Fruit fly (Drosophila melanogaster): ENCODE data around the gene Det.

DNA sequence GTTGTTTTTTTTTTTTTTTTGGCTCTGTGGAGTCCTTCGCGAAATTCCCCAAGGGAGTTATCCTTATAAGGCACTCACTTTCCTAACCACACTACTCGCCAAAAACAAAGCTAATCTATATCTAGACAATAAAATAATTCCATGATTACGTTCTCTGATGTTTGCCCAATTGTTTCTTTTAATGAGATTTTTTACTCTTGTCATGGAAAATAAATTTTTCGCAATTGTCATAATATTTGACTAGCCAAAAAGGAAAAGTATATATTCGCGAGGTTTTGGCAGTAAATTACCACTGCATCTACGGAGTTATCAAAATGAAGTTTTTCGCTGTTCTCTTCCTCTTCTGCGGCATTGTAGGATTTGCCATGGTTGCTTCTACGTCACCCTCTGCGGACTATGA, 29.3 kb upstream of the Det start, which contains the start of gene CG34278:
- TF ChIP-seq psq (optimal IDR thresholded peaks at IDR 0.05) (no peak), Sin3A (optimal IDR thresholded peaks at IDR 0.05) (no peak)
